Worm (Caenorhabditis elegans) whole organism, L1 larva: ENCODE data around the gene ldp-1.
A peak's percentile ranks its signal among the peaks of the same experiment; 100 is the strongest.

Experiments used
- C34B4.2 ChIP-seq: sonication (generic microtip); optimal IDR thresholded peaks from 2 replicates; lab custom pipeline; 2017; ENCODE audit warnings: mild to moderate bottlenecking, missing genetic modification characterization, missing compliant biosample characterization
- Y116A8C.19 ChIP-seq: sonication (generic microtip); optimal IDR thresholded peaks from 2 replicates; lab custom pipeline; 2016; ENCODE audit warnings: missing compliant biosample characterization, missing genetic modification characterization, borderline replicate concordance
- aly-2 ChIP-seq: fragments of 150-350 bp; optimal IDR thresholded peaks from 2 replicates; lab custom pipeline; 2014; ENCODE audit warnings: missing biosample characterization, missing genetic modification characterization
- ama-1 ChIP-seq: fragments of 150-350 bp; optimal IDR thresholded peaks from 2 replicates; lab custom pipeline; 2014
- blmp-1 ChIP-seq: fragments of 150-350 bp; optimal IDR thresholded peaks from 2 replicates; lab custom pipeline; 2014; ENCODE audit warnings: missing biosample characterization, missing genetic modification characterization
- ceh-8 ChIP-seq: fragments of 200-800 bp; sonication (Bioruptor generic); optimal IDR thresholded peaks from 2 replicates; lab custom pipeline; 2018; ENCODE audit warnings: mild to moderate bottlenecking, missing genetic modification characterization, moderate library complexity, missing compliant biosample characterization
- ces-1 ChIP-seq: fragments of 150-350 bp; optimal IDR thresholded peaks from 2 replicates; lab custom pipeline; 2014; ENCODE audit warnings: missing biosample characterization, missing genetic modification reagents, missing genetic modification characterization
- efl-1 ChIP-seq, 4 experiments: fragments of 150-350 bp; optimal IDR thresholded peaks in 3 of 4; peaks in 1 of 4; 1 replicate in 1 of 4; 2 replicates in 3 of 4; lab custom pipeline; 2014; ENCODE audit warnings: missing biosample characterization in 2 of 4, missing genetic modification characterization in 2 of 4, missing genetic modification reagents in 2 of 4
- elt-2 ChIP-seq: sonication (generic microtip); optimal IDR thresholded peaks from 2 replicates; lab custom pipeline; 2016; ENCODE audit warnings: missing genetic modification characterization, mild to moderate bottlenecking, inconsistent platforms, missing compliant biosample characterization, missing genetic modification reagents
- ets-5 ChIP-seq: fragments of 200-800 bp; sonication (Bioruptor generic); IDR thresholded peaks from 2 replicates; pipeline ENCODE4 v1.3.6; 2022; ENCODE audit warnings: missing genetic modification characterization, missing compliant biosample characterization
- fkh-8 ChIP-seq: sonication (generic microtip); optimal IDR thresholded peaks from 2 replicates; lab custom pipeline; 2016; ENCODE audit warnings: mild to moderate bottlenecking, missing genetic modification characterization, missing compliant biosample characterization
- hlh-17 ChIP-seq: fragments of 200-800 bp; sonication (Bioruptor generic); optimal IDR thresholded peaks from 2 replicates; lab custom pipeline; 2018; ENCODE audit warnings: missing genetic modification characterization, mild to moderate bottlenecking, missing compliant biosample characterization, moderate library complexity, borderline replicate concordance
- hlh-4 ChIP-seq: sonication (generic microtip); optimal IDR thresholded peaks from 2 replicates; lab custom pipeline; 2016; ENCODE audit warnings: mild to moderate bottlenecking, missing genetic modification characterization, missing compliant biosample characterization
- irx-1 ChIP-seq: sonication (generic microtip); optimal IDR thresholded peaks from 2 replicates; lab custom pipeline; 2016; ENCODE audit warnings: missing genetic modification characterization, missing compliant biosample characterization
- isw-1 ChIP-seq: fragments of 200-800 bp; sonication (Bioruptor generic); IDR thresholded peaks from 2 replicates; pipeline ENCODE4 v1.3.6; 2022; ENCODE audit warnings: missing genetic modification characterization, missing compliant biosample characterization
- lin-13 ChIP-seq: fragments of 150-350 bp; optimal IDR thresholded peaks from 2 replicates; lab custom pipeline; 2014; ENCODE audit warnings: missing biosample characterization, missing genetic modification reagents, missing genetic modification characterization
- lin-14 ChIP-seq: fragments of 200-800 bp; sonication (Bioruptor generic); optimal IDR thresholded peaks from 2 replicates; lab custom pipeline; 2018; ENCODE audit warnings: mild to moderate bottlenecking, missing genetic modification characterization, moderate library complexity, missing compliant biosample characterization
- lin-35 ChIP-seq, 2 experiments: fragments of 150-350 bp; optimal IDR thresholded peaks; 2 replicates each; lab custom pipeline; 2014; ENCODE audit warnings: missing biosample characterization in 2 of 2, missing genetic modification characterization in 2 of 2, missing genetic modification reagents in 2 of 2
- mdl-1 ChIP-seq, 2 experiments: fragments of 150-350 bp; optimal IDR thresholded peaks; 2 replicates each; lab custom pipeline; 2014 to 2017; ENCODE audit warnings: missing biosample characterization in 2 of 2, missing genetic modification characterization in 2 of 2, inconsistent platforms in 1 of 2
- mef-2 ChIP-seq: fragments of 150-350 bp; optimal IDR thresholded peaks from 2 replicates; lab custom pipeline; 2014; ENCODE audit warnings: missing biosample characterization, missing genetic modification characterization
- mep-1 ChIP-seq: fragments of 150-350 bp; optimal IDR thresholded peaks from 2 replicates; lab custom pipeline; 2014; ENCODE audit warnings: missing biosample characterization, missing genetic modification characterization
- nhr-11 ChIP-seq: fragments of 150-350 bp; optimal IDR thresholded peaks from 2 replicates; lab custom pipeline; 2014; ENCODE audit warnings: missing biosample characterization, missing genetic modification characterization
- nhr-19 ChIP-seq: fragments of 200-800 bp; sonication (Bioruptor generic); conservative IDR thresholded peaks from 2 replicates; pipeline ENCODE4 v1.3.6; 2022; ENCODE audit warnings: missing genetic modification characterization, missing compliant biosample characterization
- nhr-20 ChIP-seq: sonication (generic microtip); optimal IDR thresholded peaks from 2 replicates; lab custom pipeline; 2016; ENCODE audit warnings: mild to moderate bottlenecking, missing genetic modification characterization, missing compliant biosample characterization
- nhr-47 ChIP-seq: sonication (generic microtip); optimal IDR thresholded peaks from 2 replicates; lab custom pipeline; 2016; ENCODE audit warnings: mild to moderate bottlenecking, missing genetic modification characterization, moderate library complexity, missing compliant biosample characterization
- nhr-84 ChIP-seq: sonication (generic microtip); optimal IDR thresholded peaks from 2 replicates; lab custom pipeline; 2017; ENCODE audit warnings: missing biosample characterization, missing genetic modification characterization
- snpc-4 ChIP-seq: fragments of 150-350 bp; optimal IDR thresholded peaks from 2 replicates; lab custom pipeline; 2014; ENCODE audit warnings: missing biosample characterization, missing genetic modification characterization
- snu-23 ChIP-seq: sonication (generic microtip); optimal IDR thresholded peaks from 2 replicates; lab custom pipeline; 2016; ENCODE audit warnings: missing genetic modification characterization, missing compliant biosample characterization
- sup-37 ChIP-seq: fragments of 200-800 bp; sonication (Bioruptor generic); optimal IDR thresholded peaks from 2 replicates; lab custom pipeline; 2018; ENCODE audit warnings: mild to moderate bottlenecking, missing genetic modification characterization, missing compliant biosample characterization
- tbx-2 ChIP-seq: sonication (generic microtip); optimal IDR thresholded peaks from 2 replicates; lab custom pipeline; 2016; ENCODE audit warnings: missing genetic modification characterization, missing compliant biosample characterization
- tlp-1 ChIP-seq: fragments of 150-350 bp; optimal IDR thresholded peaks from 2 replicates; lab custom pipeline; 2014; ENCODE audit warnings: missing biosample characterization, missing genetic modification characterization
- unc-130 ChIP-seq: fragments of 150-350 bp; optimal IDR thresholded peaks from 2 replicates; lab custom pipeline; 2017; ENCODE audit warnings: missing biosample characterization, missing genetic modification characterization, inconsistent platforms
- unc-30 ChIP-seq: sonication (generic microtip); optimal IDR thresholded peaks from 2 replicates; lab custom pipeline; 2017; ENCODE audit warnings: missing biosample characterization, missing genetic modification characterization
- unc-62 ChIP-seq: fragments of 150-350 bp; optimal IDR thresholded peaks from 2 replicates; lab custom pipeline; 2014; ENCODE audit warnings: missing biosample characterization, missing genetic modification reagents, missing genetic modification characterization
- unc-86 ChIP-seq: sonication (generic microtip); optimal IDR thresholded peaks from 2 replicates; lab custom pipeline; 2016; ENCODE audit warnings: missing genetic modification characterization, missing compliant biosample characterization
- vab-15 ChIP-seq: sonication (generic microtip); optimal IDR thresholded peaks from 2 replicates; lab custom pipeline; 2017; ENCODE audit warnings: missing genotype, mild to moderate bottlenecking, missing genetic modification characterization, missing compliant biosample characterization
- ztf-4 ChIP-seq: fragments of 150-350 bp; optimal IDR thresholded peaks from 2 replicates; lab custom pipeline; 2014; ENCODE audit warnings: missing biosample characterization, missing genetic modification characterization

Gene ldp-1

ce11 chrV:2110368-2110767 is 17.0 kb upstream of the ldp-1 start, which contains the start of gene F22F7.3:
Gene F22F7.3 (plus strand): TSS chrV:2110668.
- TF ChIP-seq irx-1 = no peak
- TF ChIP-seq hlh-17 (GFP tag; lab: Kevin White, UChicago) = no peak
- TF ChIP-seq lin-14 (GFP tag; lab: Kevin White, UChicago) = no peak
- TF ChIP-seq elt-2 (tag; lab: Kevin White, UChicago) = no peak
- no peak for TF ChIP-seq tlp-1 (tag; lab: Kevin White, UChicago)
- no peak for TF ChIP-seq unc-62 (GFP tag; lab: Kevin White, UChicago)
- TF ChIP-seq efl-1 (optimal IDR thresholded peaks at IDR 0.05; lab: Kevin White, UChicago) = no peak
- peak in 1 of 2 experiments; percentile 66 for TF ChIP-seq efl-1 (GFP tag; optimal IDR thresholded peaks at IDR 0.05 in 1 of 2; lab: Kevin White, UChicago)
- TF ChIP-seq ces-1 (GFP tag; lab: Kevin White, UChicago) = no peak
- no peak for TF ChIP-seq snu-23 (GFP tag; lab: Kevin White, UChicago)
- TF ChIP-seq nhr-19 (GFP tag; lab: Robert Waterston, UW) = no peak
- no peak for TF ChIP-seq lin-13 (GFP tag; lab: Kevin White, UChicago)
- peak; percentile 34 for TF ChIP-seq blmp-1 (tag; lab: Kevin White, UChicago)
- TF ChIP-seq tbx-2 = no peak
- TF ChIP-seq unc-86 (tag; lab: Kevin White, UChicago) = no peak
- TF ChIP-seq isw-1 (GFP tag; lab: Robert Waterston, UW) = no peak
- TF ChIP-seq ets-5 (GFP tag; lab: Robert Waterston, UW) = no peak

ce11 chrV:2118574-2118973 is 8.8 kb upstream of the ldp-1 start, which contains the start of gene bgnt-1.2:
Gene bgnt-1.2 (minus strand): TSS chrV:2118674.
- TF ChIP-seq nhr-84 (tag; lab: Kevin White, UChicago) = no peak
- no peak for TF ChIP-seq nhr-47 (tag; lab: Kevin White, UChicago)

- TF ChIP-seq ztf-4 (tag; lab: Kevin White, UChicago) = no peak
- TF ChIP-seq aly-2 (tag; lab: Kevin White, UChicago) = no peak
- no peak for TF ChIP-seq efl-1 (optimal IDR thresholded peaks at IDR 0.05; lab: Kevin White, UChicago)
- no peak for TF ChIP-seq efl-1 (GFP tag; optimal IDR thresholded peaks at IDR 0.05 in 1 of 2; lab: Kevin White, UChicago)
- no peak for TF ChIP-seq fkh-8
- TF ChIP-seq hlh-4 (tag; lab: Kevin White, UChicago) = no peak
- TF ChIP-seq lin-35 (GFP tag; optimal IDR thresholded peaks at IDR 0.05; lab: Kevin White, UChicago) = no peak
- no peak for TF ChIP-seq nhr-20 (tag; lab: Kevin White, UChicago)
- TF ChIP-seq nhr-11 (tag; lab: Kevin White, UChicago) = no peak
- TF ChIP-seq unc-130 (tag; lab: Kevin White, UChicago) = no peak
- no peak for TF ChIP-seq elt-2 (tag; lab: Kevin White, UChicago)
- no peak for TF ChIP-seq snpc-4 (tag; lab: Kevin White, UChicago)
- TF ChIP-seq, all 84 proteins: peak for 0
Measured at ce11 chrV:2119529-2119928, 7.8 kb upstream of the ldp-1 start, which contains the start of gene F22F7.11. Gene F22F7.11 (plus strand): TSS chrV:2119829.

DNA sequence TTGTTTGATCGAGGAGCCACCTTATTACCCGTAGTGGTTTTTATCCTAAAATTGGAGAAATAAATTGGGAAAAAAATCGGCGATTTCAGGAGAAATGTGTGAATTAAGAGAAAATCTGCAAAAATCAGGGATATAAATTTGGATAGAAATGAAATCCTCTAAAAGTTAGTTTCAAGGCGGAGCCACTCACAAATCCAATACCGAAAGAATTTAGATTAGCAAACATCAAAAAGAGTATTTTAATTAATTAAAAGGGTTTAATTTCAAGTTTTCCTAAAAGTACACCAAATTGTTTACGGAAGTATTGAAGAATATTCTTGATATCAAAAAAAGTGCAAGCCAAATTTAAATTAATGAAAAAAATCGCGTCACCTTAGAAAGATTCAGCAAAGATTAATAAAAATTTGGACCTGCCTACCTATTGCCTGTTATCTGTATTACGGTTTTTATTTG is 5.4 kb upstream of the ldp-1 start, which contains the start of gene F22F7.8:
F22F7.8 (minus strand) TSS at position 51 of the 453 bp plus-strand sequence.
- TF ChIP-seq nhr-20 (tag; lab: Kevin White, UChicago) (no peak), unc-86 (tag; lab: Kevin White, UChicago) (no peak), sup-37 (GFP tag; lab: Kevin White, UChicago) (no peak), C34B4.2 (tag; lab: Kevin White, UChicago) (no peak), mdl-1 (tag; optimal IDR thresholded peaks at IDR 0.05; lab: Kevin White, UChicago) (no peak), mef-2 (tag; lab: Kevin White, UChicago) (no peak), fkh-8 (no peak), hlh-4 (tag; lab: Kevin White, UChicago) (no peak), unc-62 (GFP tag; lab: Kevin White, UChicago) (no peak), nhr-19 (GFP tag; lab: Robert Waterston, UW) (no peak), ceh-8 (GFP tag; lab: Kevin White, UChicago) (no peak), lin-13 (GFP tag; lab: Kevin White, UChicago) (no peak), vab-15 (no peak), snpc-4 (tag; lab: Kevin White, UChicago) (no peak), unc-30 (tag; lab: Kevin White, UChicago) (no peak), ama-1 (no peak), Y116A8C.19 (tag; lab: Kevin White, UChicago) (no peak), mep-1 (no peak)
